Fruit fly (Drosophila melanogaster) S2 (cell line): ENCODE data around the gene CG31262.

Source experiments
- CG8478 ChIP-seq: fragments of >200 bp; optimal IDR thresholded peaks from 2 replicates; lab custom pipeline; 2018
- CTCF ChIP-seq, 2 experiments: fragments of >200 bp; optimal IDR thresholded peaks; 2 replicates each; lab custom pipeline; 2018

- TF ChIP-seq CG8478 (lab: Kevin White, UChicago) = no peak
- TF ChIP-seq CTCF (optimal IDR thresholded peaks at IDR 0.05; lab: Kevin White, UChicago) = no peak
Observed at dm6 chr3R:17192009-17192408, 30.9 kb downstream of the CG31262 start.
